Fruit fly (Drosophila melanogaster) whole organism, embryonic: ENCODE data around the gene Sulf1.

Experiments
- Asciz ChIP-seq: fragments of 200-800 bp; sonication (Bioruptor generic); optimal IDR thresholded peaks from 2 replicates; lab custom pipeline; 2017; ENCODE audit warnings: missing biosample characterization, mild to moderate bottlenecking, missing genetic modification characterization, missing genetic modification reagents
- Atf6 ChIP-seq: fragments of 200-800 bp; sonication (Bioruptor generic); IDR thresholded peaks from 2 replicates; pipeline ENCODE4 v1.3.6; 2022; ENCODE audit warnings: missing biosample characterization, missing genetic modification characterization
- CG10209 ChIP-seq: fragments of 200-800 bp; sonication (Bioruptor generic); optimal IDR thresholded peaks from 3 replicates; lab custom pipeline; 2017; ENCODE audit warnings: missing biosample characterization, mild to moderate bottlenecking, missing genetic modification characterization, missing genetic modification reagents
- CG1024 ChIP-seq: fragments of 200-800 bp; sonication (Bioruptor generic); IDR thresholded peaks from 2 replicates; pipeline ENCODE4 v1.3.6; 2022; ENCODE audit warnings: missing biosample characterization, missing genetic modification characterization
- CG10462 ChIP-seq: fragments of 200-800 bp; sonication (Bioruptor generic); optimal IDR thresholded peaks from 2 replicates; lab custom pipeline; 2016; ENCODE audit warnings: missing biosample characterization, missing genetic modification characterization
- CG11093 ChIP-seq: fragments of 200-800 bp; sonication (Bioruptor generic); IDR thresholded peaks from 3 replicates; pipeline ENCODE4 v1.3.6; 2022; ENCODE audit warnings: missing biosample characterization, missing genetic modification characterization
- CG11504 ChIP-seq: fragments of 200-800 bp; sonication (Bioruptor generic); optimal IDR thresholded peaks from 3 replicates; lab custom pipeline; 2019; ENCODE audit warnings: missing biosample characterization, mild to moderate bottlenecking, missing genetic modification characterization, moderate library complexity
- CG15696 ChIP-seq: fragments of 200-800 bp; sonication (Bioruptor generic); optimal IDR thresholded peaks from 2 replicates; lab custom pipeline; 2019; ENCODE audit warnings: missing biosample characterization, mild to moderate bottlenecking, missing genetic modification characterization, moderate library complexity
- CG17186 ChIP-seq: fragments of 200-800 bp; sonication (Bioruptor generic); optimal IDR thresholded peaks from 3 replicates; lab custom pipeline; 2017; ENCODE audit warnings: missing biosample characterization, missing genetic modification reagents, missing genetic modification characterization
- CG3281 ChIP-seq: fragments of 200-800 bp; sonication (Bioruptor generic); optimal IDR thresholded peaks from 3 replicates; lab custom pipeline; 2017; ENCODE audit warnings: missing biosample characterization, mild to moderate bottlenecking, missing genetic modification characterization
- CG4617 ChIP-seq: fragments of 200-800 bp; sonication (Bioruptor generic); optimal IDR thresholded peaks from 3 replicates; lab custom pipeline; 2016; ENCODE audit warnings: missing biosample characterization, missing genetic modification characterization, borderline replicate concordance
- CG7271 ChIP-seq: fragments of 200-800 bp; sonication (Bioruptor generic); optimal IDR thresholded peaks from 2 replicates; lab custom pipeline; 2018; ENCODE audit warnings: missing biosample characterization, mild to moderate bottlenecking, missing genetic modification characterization, moderate library complexity
- CG7786 ChIP-seq: fragments of 200-800 bp; sonication (Bioruptor generic); optimal IDR thresholded peaks from 2 replicates; lab custom pipeline; 2016; ENCODE audit warnings: missing biosample characterization, missing genetic modification characterization
- CG8944 ChIP-seq: fragments of 200-800 bp; sonication (Bioruptor generic); optimal IDR thresholded peaks from 3 replicates; lab custom pipeline; 2016; ENCODE audit warnings: missing biosample characterization, missing genetic modification characterization
- CHES-1-like ChIP-seq: fragments of 200-800 bp; sonication (Bioruptor generic); optimal IDR thresholded peaks from 2 replicates; lab custom pipeline; 2016; ENCODE audit warnings: missing biosample characterization, missing genetic modification characterization
- Dfd ChIP-seq, 2 experiments: fragments of >200 bp; optimal IDR thresholded peaks; 2 replicates each; lab custom pipeline; 2017; ENCODE audit warnings: missing biosample characterization in 2 of 2, missing genetic modification characterization in 2 of 2
- Dp ChIP-seq: fragments of 200-800 bp; sonication (Bioruptor generic); optimal IDR thresholded peaks from 2 replicates; lab custom pipeline; 2018; ENCODE audit warnings: missing biosample characterization, mild to moderate bottlenecking, missing genetic modification characterization, moderate library complexity
- Ets65A ChIP-seq: fragments of 200-800 bp; sonication (Bioruptor generic); peaks from one replicate; lab custom pipeline; 2016; ENCODE audit warnings: missing biosample characterization, missing genetic modification characterization
- HLH54F ChIP-seq: fragments of 200-800 bp; sonication (Bioruptor generic); optimal IDR thresholded peaks from 3 replicates; lab custom pipeline; 2016; ENCODE audit warnings: missing biosample characterization, missing genetic modification characterization
- HmgZ ChIP-seq: fragments of 200-800 bp; sonication (Bioruptor generic); optimal IDR thresholded peaks from 2 replicates; lab custom pipeline; 2018; ENCODE audit warnings: missing biosample characterization, mild to moderate bottlenecking, missing genetic modification characterization
- Jarid2 ChIP-seq: fragments of 200-800 bp; sonication (Bioruptor generic); optimal IDR thresholded peaks from 3 replicates; lab custom pipeline; 2017; ENCODE audit warnings: mild to moderate bottlenecking, missing biosample characterization, missing genetic modification reagents, missing genetic modification characterization
- Lim3 ChIP-seq: fragments of 200-800 bp; sonication (Bioruptor generic); IDR thresholded peaks from 2 replicates; pipeline ENCODE4 v1.3.6; 2022; ENCODE audit warnings: missing biosample characterization, missing genetic modification characterization
- Meics ChIP-seq: fragments of 200-800 bp; sonication (Bioruptor generic); optimal IDR thresholded peaks from 2 replicates; lab custom pipeline; 2017; ENCODE audit warnings: missing biosample characterization, mild to moderate bottlenecking, missing genetic modification characterization
- NC2β ChIP-seq: fragments of 200-800 bp; sonication (Bioruptor generic); optimal IDR thresholded peaks from 2 replicates; lab custom pipeline; 2016; ENCODE audit warnings: missing biosample characterization, missing genetic modification characterization
- Oli ChIP-seq: fragments of 200-800 bp; sonication (Bioruptor generic); optimal IDR thresholded peaks from 2 replicates; lab custom pipeline; 2018; ENCODE audit warnings: missing biosample characterization, mild to moderate bottlenecking, missing genetic modification characterization, moderate library complexity
- Ravus ChIP-seq: fragments of 200-800 bp; sonication (Bioruptor generic); IDR thresholded peaks from 2 replicates; pipeline ENCODE4 v1.3.6; 2022; ENCODE audit warnings: missing biosample characterization, missing genetic modification characterization
- Scr ChIP-seq: fragments of 200-800 bp; sonication (Bioruptor generic); IDR thresholded peaks from 2 replicates; pipeline ENCODE4 v1.3.6; 2022; ENCODE audit warnings: missing biosample characterization, missing genetic modification characterization; ENCODE audit not compliant: partially characterized antibody
- Sin3A ChIP-seq: fragments of >200 bp; optimal IDR thresholded peaks from 2 replicates; lab custom pipeline; 2018
- Stat92E ChIP-seq, 3 experiments: fragments of >200 bp in 2 of 3; fragments of 200-800 bp in 1 of 3; sonication (Bioruptor generic) in 1 of 3; optimal IDR thresholded peaks; 2 replicates each; lab custom pipeline; 2017 to 2019; ENCODE audit warnings: missing biosample characterization in 3 of 3, missing genetic modification characterization in 3 of 3, mild to moderate bottlenecking in 1 of 3, moderate library complexity in 1 of 3
- ab ChIP-seq: fragments of 200-800 bp; sonication (Bioruptor generic); optimal IDR thresholded peaks from 2 replicates; lab custom pipeline; 2016; ENCODE audit warnings: missing biosample characterization, missing genetic modification characterization
- bab2 ChIP-seq: fragments of 200-800 bp; sonication (Bioruptor generic); optimal IDR thresholded peaks from 2 replicates; lab custom pipeline; 2016; ENCODE audit warnings: missing biosample characterization, missing genetic modification characterization
- bigmax ChIP-seq: fragments of 200-800 bp; sonication (Bioruptor generic); optimal IDR thresholded peaks from 2 replicates; lab custom pipeline; 2018; ENCODE audit warnings: missing biosample characterization, mild to moderate bottlenecking, missing genetic modification characterization
- crol ChIP-seq: fragments of 200-800 bp; sonication (Bioruptor generic); IDR thresholded peaks from 2 replicates; pipeline ENCODE4 v1.3.6; 2022; ENCODE audit warnings: missing biosample characterization, missing genetic modification characterization
- dmrt11E ChIP-seq: fragments of 200-800 bp; sonication (Bioruptor generic); optimal IDR thresholded peaks from 3 replicates; lab custom pipeline; 2018; ENCODE audit warnings: missing biosample characterization, mild to moderate bottlenecking, missing genetic modification characterization, moderate library complexity
- gfzf ChIP-seq: fragments of 200-800 bp; sonication (Bioruptor generic); optimal IDR thresholded peaks from 2 replicates; lab custom pipeline; 2016; ENCODE audit warnings: missing biosample characterization, mild to moderate bottlenecking, missing genetic modification characterization, moderate library complexity
- h ChIP-seq: fragments of >200 bp; optimal IDR thresholded peaks from 2 replicates; lab custom pipeline; 2017
- hkb ChIP-seq, 2 experiments: fragments of 200-800 bp in 1 of 2; fragments of >200 bp in 1 of 2; sonication (Bioruptor generic) in 1 of 2; IDR thresholded peaks in 1 of 2; optimal IDR thresholded peaks in 1 of 2; 2 replicates each; pipeline versions ENCODE4 v1.3.6 to Lab custom; 2017 to 2022; ENCODE audit warnings: missing biosample characterization in 1 of 2, missing genetic modification characterization in 1 of 2
- jigr1 ChIP-seq: fragments of 200-800 bp; sonication (Bioruptor generic); IDR thresholded peaks from 3 replicates; pipeline ENCODE4 v1.3.6; 2022; ENCODE audit warnings: missing biosample characterization, missing genetic modification characterization
- jing ChIP-seq: fragments of 200-800 bp; sonication (Bioruptor generic); optimal IDR thresholded peaks from 2 replicates; lab custom pipeline; 2018; ENCODE audit warnings: missing biosample characterization, mild to moderate bottlenecking, missing genetic modification characterization
- kah ChIP-seq: fragments of 200-800 bp; sonication (Bioruptor generic); optimal IDR thresholded peaks from 2 replicates; lab custom pipeline; 2018; ENCODE audit warnings: missing biosample characterization, mild to moderate bottlenecking, missing genetic modification characterization
- ken ChIP-seq: fragments of 200-800 bp; sonication (Bioruptor generic); IDR thresholded peaks from 3 replicates; pipeline ENCODE4 v1.3.6; 2022; ENCODE audit warnings: missing biosample characterization, missing genetic modification characterization
- kni ChIP-seq: fragments of 200-800 bp; sonication (Bioruptor generic); optimal IDR thresholded peaks from 3 replicates; lab custom pipeline; 2017; ENCODE audit warnings: mild to moderate bottlenecking, missing biosample characterization, missing genetic modification reagents, missing genetic modification characterization
- odd ChIP-seq: fragments of 200-800 bp; sonication (Bioruptor generic); optimal IDR thresholded peaks from 2 replicates; lab custom pipeline; 2017; ENCODE audit warnings: missing biosample characterization, mild to moderate bottlenecking, missing genetic modification characterization
- pan ChIP-seq, 4 experiments: fragments of >200 bp in 3 of 4; fragments of 200-800 bp in 1 of 4; sonication (Bioruptor generic) in 1 of 4; optimal IDR thresholded peaks in 3 of 4; IDR thresholded peaks in 1 of 4; 2 replicates each; pipeline versions ENCODE4 v1.3.6 to Lab custom; 2017 to 2022; ENCODE audit warnings: missing biosample characterization in 2 of 4, missing genetic modification characterization in 2 of 4, mixed read lengths in 1 of 4
- sens ChIP-seq: fragments of 200-800 bp; sonication (Bioruptor generic); peaks from one replicate; lab custom pipeline; 2016; ENCODE audit warnings: missing biosample characterization, missing genetic modification characterization
- ssp ChIP-seq: fragments of 200-800 bp; sonication (Bioruptor generic); IDR thresholded peaks from 2 replicates; pipeline ENCODE4 v1.3.6; 2022; ENCODE audit warnings: missing biosample characterization, missing genetic modification characterization
- tx ChIP-seq: fragments of 200-800 bp; sonication (Bioruptor generic); optimal IDR thresholded peaks from 2 replicates; lab custom pipeline; 2016; ENCODE audit warnings: missing biosample characterization, missing genetic modification characterization

Sulf1 gene

DNA sequence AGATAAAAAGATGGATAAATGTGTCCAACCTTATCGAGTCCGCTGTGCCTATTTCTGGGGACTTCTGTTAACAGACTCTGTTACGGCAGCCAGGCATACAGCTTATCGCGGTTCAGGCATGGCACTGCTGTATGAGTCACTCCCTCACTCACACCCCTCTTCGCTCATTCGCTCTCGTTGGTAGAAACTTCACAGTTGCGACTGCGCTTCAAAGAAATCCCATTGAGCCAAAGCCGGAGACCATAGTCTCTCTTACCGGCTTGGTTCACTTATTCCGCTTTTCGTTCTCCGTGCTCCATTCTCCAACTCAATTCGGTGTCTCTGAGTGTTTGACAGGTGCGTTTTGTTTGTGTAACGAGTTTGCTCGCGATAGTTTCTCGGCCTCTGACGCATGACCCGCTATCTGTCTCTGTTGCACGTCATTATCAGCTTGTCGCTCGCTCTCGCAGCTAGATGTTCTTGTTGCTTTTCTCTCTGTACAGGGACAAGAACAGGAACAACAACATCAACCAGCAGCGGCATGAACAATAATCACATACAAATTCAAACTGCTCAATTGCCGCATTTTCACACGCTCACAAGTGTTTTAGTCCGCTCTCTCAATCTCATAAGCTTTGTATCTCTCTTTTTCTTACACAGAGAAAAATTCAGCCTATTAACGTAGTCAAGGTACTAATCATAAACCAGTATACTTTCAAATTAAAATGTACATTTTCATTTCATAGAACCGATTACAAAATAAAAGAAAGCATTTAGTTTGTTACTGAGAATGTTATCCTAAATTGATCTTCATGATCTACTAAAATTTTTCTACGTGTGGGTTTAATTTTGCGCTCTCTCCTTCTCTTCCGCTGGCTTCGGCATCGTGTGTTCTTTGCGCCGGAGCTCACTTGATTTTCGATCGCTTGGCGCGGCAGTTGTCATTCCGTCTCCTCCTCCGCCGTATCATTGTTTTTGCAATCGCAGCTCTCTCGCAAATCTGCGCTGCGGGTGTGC lies 59.1 kb downstream of the Sulf1 start (continued):
- TF ChIP-seq CG10462 (GFP tag; lab: Kevin White, UChicago), result peak; percentile 99
- no peak for TF ChIP-seq Sin3A
- peak; percentile 98 for TF ChIP-seq CG11504
- TF ChIP-seq CG7271 (tag; lab: Kevin White, UChicago), result peak; percentile 98
- TF ChIP-seq NC2β (GFP tag; lab: Kevin White, UChicago), result peak; percentile 99
- peak; percentile 100 for TF ChIP-seq kni (GFP tag; lab: Kevin White, UChicago)
- peak; percentile 99 for TF ChIP-seq odd
- TF ChIP-seq Ets65A (GFP tag; lab: Kevin White, UChicago), result peak; percentile 100
- TF ChIP-seq CG8944 (GFP tag; lab: Kevin White, UChicago), result peak; percentile 99
- no peak for TF ChIP-seq Dfd (GFP tag; optimal IDR thresholded peaks at IDR 0.05; lab: Kevin White, UChicago)
- peak; percentile 98 for TF ChIP-seq Ravus
- TF ChIP-seq Scr (GFP tag; lab: Robert Waterston, UW), result peak; percentile 56
- TF ChIP-seq Atf6, result peak; percentile 99
- peak; percentile 100 for TF ChIP-seq HmgZ (tag; lab: Kevin White, UChicago)
- peak; percentile 75 for TF ChIP-seq bigmax (GFP tag; lab: Kevin White, UChicago)
- TF ChIP-seq jing (GFP tag; lab: Kevin White, UChicago), result peak; percentile 98
- TF ChIP-seq pan (optimal IDR thresholded peaks at IDR 0.05; lab: Kevin White, UChicago), result no peak
- peak in 1 of 2 experiments; percentile 100 for TF ChIP-seq pan (GFP tag; optimal IDR thresholded peaks at IDR 0.05 in 1 of 2, IDR thresholded peaks at IDR 0.05 in 1 of 2)
- peak; percentile 99 for TF ChIP-seq HLH54F (GFP tag; lab: Kevin White, UChicago)
- peak; percentile 97 for TF ChIP-seq kah (GFP tag; lab: Kevin White, UChicago)
- TF ChIP-seq CG11093 (GFP tag; lab: Robert Waterston, UW), result peak; percentile 98
- peak; percentile 99 for TF ChIP-seq CG15696 (tag; lab: Kevin White, UChicago)
- TF ChIP-seq CG17186 (GFP tag; lab: Kevin White, UChicago), result peak; percentile 91
- TF ChIP-seq tx (GFP tag; lab: Kevin White, UChicago), result peak; percentile 99
- peak; percentile 41 for TF ChIP-seq Dp (GFP tag; lab: Kevin White, UChicago)
- peak; percentile 100 for TF ChIP-seq dmrt11E (tag; lab: Kevin White, UChicago)
- peak; percentile 100 for TF ChIP-seq bab2 (GFP tag; lab: Kevin White, UChicago)
- TF ChIP-seq ken, result peak; percentile 99
- peak; percentile 42 for TF ChIP-seq gfzf (GFP tag; lab: Kevin White, UChicago)
- TF ChIP-seq Asciz, result peak; percentile 99
- TF ChIP-seq CG4617 (GFP tag; lab: Kevin White, UChicago), result peak; percentile 99
- peak; percentile 92 for TF ChIP-seq Jarid2 (GFP tag; lab: Kevin White, UChicago)
- TF ChIP-seq hkb (optimal IDR thresholded peaks at IDR 0.05; lab: Kevin White, UChicago), result no peak
- TF ChIP-seq hkb (GFP tag; IDR thresholded peaks at IDR 0.05; lab: Robert Waterston, UW), result peak; percentile 100
- peak; percentile 99 for TF ChIP-seq Meics
- TF ChIP-seq ssp (GFP tag; lab: Robert Waterston, UW), result peak; percentile 94
- peak; percentile 83 for TF ChIP-seq crol (GFP tag; lab: Robert Waterston, UW)
- TF ChIP-seq jigr1 (GFP tag; lab: Robert Waterston, UW), result peak; percentile 96
- TF ChIP-seq CG3281 (GFP tag; lab: Kevin White, UChicago), result peak; percentile 99
- peak; percentile 99 for TF ChIP-seq CG7786
- peak; percentile 100 for TF ChIP-seq sens (GFP tag; lab: Kevin White, UChicago)
- TF ChIP-seq CG10209, result peak; percentile 100
- TF ChIP-seq Stat92E (GFP tag; optimal IDR thresholded peaks at IDR 0.05; lab: Kevin White, UChicago), result peak in 1 of 3 experiments; percentile 100
- TF ChIP-seq ab (GFP tag; lab: Kevin White, UChicago), result peak; percentile 98
- no peak for TF ChIP-seq h (lab: Kevin White, UChicago)
- TF ChIP-seq Lim3 (GFP tag; lab: Robert Waterston, UW), result peak; percentile 94; the same call in 1 of the 2 replicates
- peak; percentile 100 for TF ChIP-seq CHES-1-like
- peak; percentile 97 for TF ChIP-seq CG1024 (GFP tag; lab: Robert Waterston, UW)
- TF ChIP-seq Oli, result peak; percentile 100
